Worm (Caenorhabditis elegans) whole organism, L1 larva: ENCODE measurements around the gene srg-3.

Experiments used
- C04F5.9 ChIP-seq: sonication (generic microtip); optimal IDR thresholded peaks from 2 replicates; lab custom pipeline; 2016; ENCODE audit warnings: missing genetic modification characterization, missing compliant biosample characterization
- C34B4.2 ChIP-seq: sonication (generic microtip); optimal IDR thresholded peaks from 2 replicates; lab custom pipeline; 2017; ENCODE audit warnings: mild to moderate bottlenecking, missing genetic modification characterization, missing compliant biosample characterization
- alr-1 ChIP-seq: fragments of 200-800 bp; sonication (Bioruptor generic); optimal IDR thresholded peaks from 2 replicates; lab custom pipeline; 2018; ENCODE audit warnings: borderline replicate concordance, mild to moderate bottlenecking, missing genetic modification characterization, missing compliant biosample characterization
- ama-1 ChIP-seq: fragments of 150-350 bp; optimal IDR thresholded peaks from 2 replicates; lab custom pipeline; 2014
- blmp-1 ChIP-seq: fragments of 150-350 bp; optimal IDR thresholded peaks from 2 replicates; lab custom pipeline; 2014; ENCODE audit warnings: missing biosample characterization, missing genetic modification characterization
- ceh-63 ChIP-seq: fragments of 200-800 bp; sonication (Bioruptor generic); optimal IDR thresholded peaks from 2 replicates; lab custom pipeline; 2018; ENCODE audit warnings: mild to moderate bottlenecking, missing genetic modification characterization, missing compliant biosample characterization
- ceh-8 ChIP-seq: fragments of 200-800 bp; sonication (Bioruptor generic); optimal IDR thresholded peaks from 2 replicates; lab custom pipeline; 2018; ENCODE audit warnings: mild to moderate bottlenecking, missing genetic modification characterization, moderate library complexity, missing compliant biosample characterization
- ceh-90 ChIP-seq: sonication (generic microtip); optimal IDR thresholded peaks from 2 replicates; lab custom pipeline; 2016; ENCODE audit warnings: missing genetic modification characterization, missing compliant biosample characterization
- ces-1 ChIP-seq: fragments of 150-350 bp; optimal IDR thresholded peaks from 2 replicates; lab custom pipeline; 2014; ENCODE audit warnings: missing biosample characterization, missing genetic modification reagents, missing genetic modification characterization
- efl-1 ChIP-seq, 4 experiments: fragments of 150-350 bp; optimal IDR thresholded peaks in 3 of 4; peaks in 1 of 4; 1 replicate in 1 of 4; 2 replicates in 3 of 4; lab custom pipeline; 2014; ENCODE audit warnings: missing biosample characterization in 2 of 4, missing genetic modification characterization in 2 of 4, missing genetic modification reagents in 2 of 4
- efl-3 ChIP-seq: fragments of 200-800 bp; sonication (Bioruptor generic); optimal IDR thresholded peaks from 2 replicates; lab custom pipeline; 2018; ENCODE audit warnings: mild to moderate bottlenecking, missing genetic modification characterization, missing compliant biosample characterization
- egl-13 ChIP-seq: sonication (generic microtip); optimal IDR thresholded peaks from 2 replicates; lab custom pipeline; 2016; ENCODE audit warnings: missing genotype, missing genetic modification reagents, missing genetic modification characterization, missing compliant biosample characterization
- egl-27 ChIP-seq, 2 experiments: fragments of 150-350 bp in 1 of 2; sonication (generic microtip); optimal IDR thresholded peaks; 3 replicates each; lab custom pipeline; 2017 to 2018; ENCODE audit warnings: missing biosample characterization in 2 of 2, missing genetic modification characterization in 2 of 2, missing genetic modification reagents in 2 of 2
- elt-3 ChIP-seq, 6 experiments: fragments of 150-350 bp in 1 of 6; sonication (generic microtip); optimal IDR thresholded peaks; 2 replicates each; lab custom pipeline; 2017 to 2018; ENCODE audit warnings: missing biosample characterization in 6 of 6, missing genetic modification characterization in 6 of 6, inconsistent platforms in 1 of 6
- ets-5 ChIP-seq: fragments of 200-800 bp; sonication (Bioruptor generic); IDR thresholded peaks from 2 replicates; pipeline ENCODE4 v1.3.6; 2022; ENCODE audit warnings: missing genetic modification characterization, missing compliant biosample characterization
- fkh-4 ChIP-seq: sonication (generic microtip); optimal IDR thresholded peaks from 2 replicates; lab custom pipeline; 2016; ENCODE audit warnings: missing compliant biosample characterization, missing genetic modification characterization, borderline replicate concordance
- fos-1 ChIP-seq: fragments of 150-350 bp; optimal IDR thresholded peaks from 2 replicates; lab custom pipeline; 2014; ENCODE audit warnings: missing biosample characterization, missing genetic modification characterization
- grh-1 ChIP-seq: fragments of 200-800 bp; sonication (Bioruptor generic); IDR thresholded peaks from 2 replicates; pipeline ENCODE4 v1.3.6; 2022; ENCODE audit warnings: missing genetic modification reagents, missing genetic modification characterization, missing compliant biosample characterization
- hlh-17 ChIP-seq: fragments of 200-800 bp; sonication (Bioruptor generic); optimal IDR thresholded peaks from 2 replicates; lab custom pipeline; 2018; ENCODE audit warnings: missing genetic modification characterization, mild to moderate bottlenecking, missing compliant biosample characterization, moderate library complexity, borderline replicate concordance
- hlh-4 ChIP-seq: sonication (generic microtip); optimal IDR thresholded peaks from 2 replicates; lab custom pipeline; 2016; ENCODE audit warnings: mild to moderate bottlenecking, missing genetic modification characterization, missing compliant biosample characterization
- irx-1 ChIP-seq: sonication (generic microtip); optimal IDR thresholded peaks from 2 replicates; lab custom pipeline; 2016; ENCODE audit warnings: missing genetic modification characterization, missing compliant biosample characterization
- isw-1 ChIP-seq: fragments of 200-800 bp; sonication (Bioruptor generic); IDR thresholded peaks from 2 replicates; pipeline ENCODE4 v1.3.6; 2022; ENCODE audit warnings: missing genetic modification characterization, missing compliant biosample characterization
- jun-1 ChIP-seq: fragments of 150-350 bp; optimal IDR thresholded peaks from 2 replicates; lab custom pipeline; 2014; ENCODE audit warnings: missing biosample characterization, missing genetic modification reagents, missing genetic modification characterization
- lin-15B ChIP-seq: fragments of 150-350 bp; sonication (generic microtip); optimal IDR thresholded peaks from 3 replicates; lab custom pipeline; 2014; ENCODE audit warnings: missing biosample characterization, missing genetic modification characterization
- mdl-1 ChIP-seq, 2 experiments: fragments of 150-350 bp; optimal IDR thresholded peaks; 2 replicates each; lab custom pipeline; 2014 to 2017; ENCODE audit warnings: missing biosample characterization in 2 of 2, missing genetic modification characterization in 2 of 2, inconsistent platforms in 1 of 2
- mep-1 ChIP-seq: fragments of 150-350 bp; optimal IDR thresholded peaks from 2 replicates; lab custom pipeline; 2014; ENCODE audit warnings: missing biosample characterization, missing genetic modification characterization
- nhr-11 ChIP-seq: fragments of 150-350 bp; optimal IDR thresholded peaks from 2 replicates; lab custom pipeline; 2014; ENCODE audit warnings: missing biosample characterization, missing genetic modification characterization
- nhr-12 ChIP-seq: sonication (generic microtip); optimal IDR thresholded peaks from 2 replicates; lab custom pipeline; 2017; ENCODE audit warnings: missing biosample characterization, missing genetic modification characterization
- nhr-20 ChIP-seq: sonication (generic microtip); optimal IDR thresholded peaks from 2 replicates; lab custom pipeline; 2016; ENCODE audit warnings: mild to moderate bottlenecking, missing genetic modification characterization, missing compliant biosample characterization
- nhr-47 ChIP-seq: sonication (generic microtip); optimal IDR thresholded peaks from 2 replicates; lab custom pipeline; 2016; ENCODE audit warnings: mild to moderate bottlenecking, missing genetic modification characterization, moderate library complexity, missing compliant biosample characterization
- nhr-71 ChIP-seq: sonication (generic microtip); optimal IDR thresholded peaks from 2 replicates; lab custom pipeline; 2016; ENCODE audit warnings: mild to moderate bottlenecking, missing genetic modification characterization, moderate library complexity, missing compliant biosample characterization
- nhr-85 ChIP-seq: sonication (generic microtip); peaks from one replicate; lab custom pipeline; 2016; ENCODE audit warnings: missing genetic modification characterization, inconsistent platforms, missing compliant biosample characterization
- pag-3 ChIP-seq: sonication (generic microtip); optimal IDR thresholded peaks from 2 replicates; lab custom pipeline; 2017; ENCODE audit warnings: missing genetic modification characterization, mild to moderate bottlenecking, missing compliant biosample characterization, antibody characterized with exemption, borderline replicate concordance; ENCODE audit not compliant: insufficient read depth
- pax-3 ChIP-seq: fragments of 200-800 bp; sonication (Bioruptor generic); optimal IDR thresholded peaks from 2 replicates; lab custom pipeline; 2018; ENCODE audit warnings: mild to moderate bottlenecking, missing genetic modification characterization, moderate library complexity, missing compliant biosample characterization
- snpc-4 ChIP-seq: fragments of 150-350 bp; optimal IDR thresholded peaks from 2 replicates; lab custom pipeline; 2014; ENCODE audit warnings: missing biosample characterization, missing genetic modification characterization
- snu-23 ChIP-seq: sonication (generic microtip); optimal IDR thresholded peaks from 2 replicates; lab custom pipeline; 2016; ENCODE audit warnings: missing genetic modification characterization, missing compliant biosample characterization
- sox-4 ChIP-seq: sonication (generic microtip); optimal IDR thresholded peaks from 2 replicates; lab custom pipeline; 2016; ENCODE audit warnings: missing genetic modification characterization, missing compliant biosample characterization
- unc-30 ChIP-seq: sonication (generic microtip); optimal IDR thresholded peaks from 2 replicates; lab custom pipeline; 2017; ENCODE audit warnings: missing biosample characterization, missing genetic modification characterization
- unc-62 ChIP-seq: fragments of 150-350 bp; optimal IDR thresholded peaks from 2 replicates; lab custom pipeline; 2014; ENCODE audit warnings: missing biosample characterization, missing genetic modification reagents, missing genetic modification characterization
- unc-86 ChIP-seq: sonication (generic microtip); optimal IDR thresholded peaks from 2 replicates; lab custom pipeline; 2016; ENCODE audit warnings: missing genetic modification characterization, missing compliant biosample characterization
- unc-98 ChIP-seq: fragments of 200-800 bp; sonication (Bioruptor generic); IDR thresholded peaks from 2 replicates; pipeline ENCODE4 v1.3.6; 2022; ENCODE audit warnings: missing genetic modification characterization, missing compliant biosample characterization
- vab-15 ChIP-seq: sonication (generic microtip); optimal IDR thresholded peaks from 2 replicates; lab custom pipeline; 2017; ENCODE audit warnings: missing genotype, mild to moderate bottlenecking, missing genetic modification characterization, missing compliant biosample characterization
- zag-1 ChIP-seq: fragments of 150-350 bp; optimal IDR thresholded peaks from 2 replicates; lab custom pipeline; 2014; ENCODE audit warnings: missing biosample characterization, missing genetic modification characterization
- zip-4 ChIP-seq: fragments of 200-800 bp; sonication (Bioruptor generic); optimal IDR thresholded peaks from 2 replicates; lab custom pipeline; 2018; ENCODE audit warnings: mild to moderate bottlenecking, missing genetic modification characterization, moderate library complexity, missing compliant biosample characterization
- ztf-11 ChIP-seq, 2 experiments: sonication (generic microtip); optimal IDR thresholded peaks; 2 replicates each; lab custom pipeline; 2016 to 2017; ENCODE audit warnings: missing genetic modification characterization in 2 of 2, missing biosample characterization in 1 of 2, missing compliant biosample characterization in 1 of 2
- ztf-4 ChIP-seq: fragments of 150-350 bp; optimal IDR thresholded peaks from 2 replicates; lab custom pipeline; 2014; ENCODE audit warnings: missing biosample characterization, missing genetic modification characterization

srg-3 gene

ce11 chrIII:6285890-6286289, 15.7 kb upstream of the srg-3 start, which contains the start of gene gadr-3:
Gene gadr-3, minus strand, starts transcription at chrIII:6285990.
- TF ChIP-seq nhr-12 (tag; lab: Kevin White, UChicago): no peak
- TF ChIP-seq efl-1 (optimal IDR thresholded peaks at IDR 0.05; lab: Kevin White, UChicago): no peak
- TF ChIP-seq efl-1 (GFP tag; optimal IDR thresholded peaks at IDR 0.05 in 1 of 2; lab: Kevin White, UChicago): peak in 1 of 2 experiments; percentile 39
- TF ChIP-seq, all 84 proteins: peak for 1

ce11 chrIII:6283024-6283423, 12.8 kb upstream of the srg-3 start:
- no peak for TF ChIP-seq jun-1 (tag; lab: Kevin White, UChicago)
- TF ChIP-seq efl-1 (optimal IDR thresholded peaks at IDR 0.05; lab: Kevin White, UChicago): no peak
- TF ChIP-seq efl-1 (GFP tag; optimal IDR thresholded peaks at IDR 0.05 in 1 of 2; lab: Kevin White, UChicago): peak in 1 of 2 experiments; percentile 46

ce11 chrIII:6280070-6280596, 10.0 kb upstream of the srg-3 start, which contains the start of gene hmg-1.2:
Gene hmg-1.2, plus strand, starts transcription at chrIII:6280380.
- TF ChIP-seq ces-1 (GFP tag; lab: Kevin White, UChicago): no peak
- no peak for TF ChIP-seq unc-62 (GFP tag; lab: Kevin White, UChicago)
- no peak for TF ChIP-seq vab-15 (tag; lab: Kevin White, UChicago)
- TF ChIP-seq zip-4: peak; percentile 61
- TF ChIP-seq C04F5.9: no peak
- TF ChIP-seq egl-13 (tag; lab: Kevin White, UChicago): peak; percentile 30
- TF ChIP-seq fkh-4: peak; percentile 49
- no peak for TF ChIP-seq ceh-63
- TF ChIP-seq grh-1 (GFP tag; lab: Robert Waterston, UW): peak; percentile 22; the same call in 1 of the 2 replicates
- TF ChIP-seq fos-1 (tag; lab: Kevin White, UChicago): peak; percentile 78
- peak; percentile 63 for TF ChIP-seq isw-1 (GFP tag; lab: Robert Waterston, UW)
- no peak for TF ChIP-seq C34B4.2 (tag; lab: Kevin White, UChicago)
- TF ChIP-seq mdl-1 (tag; optimal IDR thresholded peaks at IDR 0.05; lab: Kevin White, UChicago): peak in 1 of 2 experiments; percentile 83
- TF ChIP-seq lin-15B (tag; lab: Kevin White, UChicago): peak; percentile 25
- TF ChIP-seq elt-3 (tag; optimal IDR thresholded peaks at IDR 0.05; lab: Kevin White, UChicago): peak in 3 of 6 experiments; percentile 8 to 52 (median 48)
- no peak for TF ChIP-seq ama-1 (lab: Kevin White, UChicago)
- no peak for TF ChIP-seq zag-1 (tag; lab: Kevin White, UChicago)
- no peak for TF ChIP-seq hlh-4
- TF ChIP-seq ztf-11 (tag; optimal IDR thresholded peaks at IDR 0.05; lab: Kevin White, UChicago): peak in 1 of 2 experiments; percentile 52
- TF ChIP-seq pag-3 (tag; lab: Kevin White, UChicago): no peak
- no peak for TF ChIP-seq hlh-17 (GFP tag; lab: Kevin White, UChicago)
- TF ChIP-seq snpc-4 (tag; lab: Kevin White, UChicago): peak; percentile 72
- TF ChIP-seq nhr-85 (tag; lab: Kevin White, UChicago): peak; percentile 92
- no peak for TF ChIP-seq unc-30 (tag; lab: Kevin White, UChicago)
- TF ChIP-seq ceh-8 (GFP tag; lab: Kevin White, UChicago): peak; percentile 66
- TF ChIP-seq ceh-90 (tag; lab: Kevin White, UChicago): peak; percentile 24
- peak; percentile 58 for TF ChIP-seq mep-1 (tag; lab: Kevin White, UChicago)
- no peak for TF ChIP-seq alr-1 (tag; lab: Kevin White, UChicago)
- peak; percentile 77 for TF ChIP-seq ztf-4 (tag; lab: Kevin White, UChicago)
- peak in 1 of 2 experiments; percentile 81 for TF ChIP-seq egl-27 (tag; optimal IDR thresholded peaks at IDR 0.05; lab: Kevin White, UChicago)
- TF ChIP-seq ets-5 (GFP tag; lab: Robert Waterston, UW): no peak
- TF ChIP-seq snu-23: peak; percentile 96
- no peak for TF ChIP-seq sox-4 (tag; lab: Kevin White, UChicago)
- TF ChIP-seq irx-1 (tag; lab: Kevin White, UChicago): peak; percentile 75
- TF ChIP-seq nhr-11 (tag; lab: Kevin White, UChicago): peak; percentile 57
- no peak for TF ChIP-seq unc-98
- peak; percentile 94 for TF ChIP-seq nhr-71 (tag; lab: Kevin White, UChicago)
- no peak for TF ChIP-seq efl-3
- TF ChIP-seq blmp-1 (tag; lab: Kevin White, UChicago): peak; percentile 40
- peak; percentile 90 for TF ChIP-seq nhr-20
- TF ChIP-seq nhr-47 (tag; lab: Kevin White, UChicago): peak; percentile 83
- peak; percentile 83 for TF ChIP-seq unc-86 (tag; lab: Kevin White, UChicago)
- no peak for TF ChIP-seq nhr-12 (tag; lab: Kevin White, UChicago)
- TF ChIP-seq pax-3 (tag; lab: Kevin White, UChicago): peak; percentile 10
